Fruit fly (Drosophila melanogaster) whole organism, prepupa: ENCODE data around the gene bou.

Source experiments
- Blimp-1 ChIP-seq: fragments of 200-800 bp; sonication (Bioruptor generic); optimal IDR thresholded peaks from 3 replicates; lab custom pipeline; 2017; ENCODE audit warnings: missing biosample characterization, missing genetic modification characterization, mild to moderate bottlenecking, moderate library complexity, missing genetic modification reagents
- CG10631 ChIP-seq: fragments of 200-800 bp; sonication (Bioruptor generic); optimal IDR thresholded peaks from 2 replicates; lab custom pipeline; 2016; ENCODE audit warnings: missing biosample characterization, missing genetic modification characterization
- CG10669 ChIP-seq: fragments of 200-800 bp; sonication (Bioruptor generic); optimal IDR thresholded peaks from 3 replicates; lab custom pipeline; 2018; ENCODE audit warnings: missing biosample characterization, mild to moderate bottlenecking, missing genetic modification characterization, moderate library complexity
- CG11294 ChIP-seq: fragments of 200-800 bp; sonication (Bioruptor generic); IDR thresholded peaks from 2 replicates; pipeline ENCODE4 v1.3.6; 2022; ENCODE audit warnings: missing biosample characterization, missing genetic modification characterization
- CG11762 ChIP-seq: fragments of 200-800 bp; sonication (Bioruptor generic); optimal IDR thresholded peaks from 3 replicates; lab custom pipeline; 2016; ENCODE audit warnings: missing biosample characterization, missing genetic modification characterization; ENCODE audit not compliant: insufficient read depth
- CG11902 ChIP-seq: fragments of 200-800 bp; sonication (Bioruptor generic); optimal IDR thresholded peaks from 3 replicates; lab custom pipeline; 2016; ENCODE audit warnings: missing biosample characterization, missing genetic modification characterization
- CG15336 ChIP-seq: fragments of 200-800 bp; sonication (Bioruptor generic); IDR thresholded peaks from 2 replicates; pipeline ENCODE4 v1.3.6; 2022; ENCODE audit warnings: missing biosample characterization, missing genetic modification characterization
- CG16779 ChIP-seq: fragments of 200-800 bp; sonication (Bioruptor generic); optimal IDR thresholded peaks from 3 replicates; lab custom pipeline; 2017; ENCODE audit warnings: missing biosample characterization, mild to moderate bottlenecking, missing genetic modification characterization
- CG3032 ChIP-seq: fragments of 200-800 bp; optimal IDR thresholded peaks from 2 replicates; lab custom pipeline; 2019; ENCODE audit warnings: missing biosample characterization, mild to moderate bottlenecking, missing genetic modification characterization, moderate library complexity
- CG31627 ChIP-seq: fragments of 200-800 bp; sonication (Bioruptor generic); optimal IDR thresholded peaks from 3 replicates; lab custom pipeline; 2016; ENCODE audit warnings: missing biosample characterization, missing genetic modification characterization
- CG32006 ChIP-seq: fragments of 200-800 bp; sonication (Bioruptor generic); optimal IDR thresholded peaks from 3 replicates; lab custom pipeline; 2017; ENCODE audit warnings: missing biosample characterization, mild to moderate bottlenecking, missing genetic modification characterization
- CG34406 ChIP-seq: fragments of 200-800 bp; sonication (Bioruptor generic); optimal IDR thresholded peaks from 3 replicates; lab custom pipeline; 2016; ENCODE audit warnings: missing biosample characterization, missing genetic modification characterization
- CG3919 ChIP-seq: fragments of 200-800 bp; sonication (Bioruptor generic); optimal IDR thresholded peaks from 3 replicates; lab custom pipeline; 2016; ENCODE audit warnings: missing biosample characterization, missing genetic modification characterization
- CG4318 ChIP-seq: fragments of 200-800 bp; sonication (Bioruptor generic); optimal IDR thresholded peaks from 3 replicates; lab custom pipeline; 2017; ENCODE audit warnings: missing biosample characterization, mild to moderate bottlenecking, missing genetic modification characterization
- CG6163 ChIP-seq: fragments of 200-800 bp; sonication (Bioruptor generic); IDR thresholded peaks from 3 replicates; pipeline ENCODE4 v1.3.6; 2022; ENCODE audit warnings: missing biosample characterization, missing genetic modification characterization
- CG6276 ChIP-seq: fragments of 200-800 bp; sonication (Bioruptor generic); optimal IDR thresholded peaks from 2 replicates; lab custom pipeline; 2017; ENCODE audit warnings: missing biosample characterization, mild to moderate bottlenecking, missing genetic modification characterization
- CG6792 ChIP-seq: fragments of 200-800 bp; sonication (Bioruptor generic); optimal IDR thresholded peaks from 3 replicates; lab custom pipeline; 2016; ENCODE audit warnings: missing biosample characterization, missing genetic modification characterization
- CG6808 ChIP-seq: fragments of 200-800 bp; sonication (Bioruptor generic); optimal IDR thresholded peaks from 3 replicates; lab custom pipeline; 2017; ENCODE audit warnings: missing biosample characterization, missing genetic modification characterization, mild to moderate bottlenecking, moderate library complexity, missing genetic modification reagents
- CG6854 ChIP-seq: fragments of 200-800 bp; sonication (Bioruptor generic); optimal IDR thresholded peaks from 2 replicates; lab custom pipeline; 2017; ENCODE audit warnings: missing biosample characterization, mild to moderate bottlenecking, missing genetic modification characterization
- CG7368 ChIP-seq: fragments of 200-800 bp; sonication (Bioruptor generic); optimal IDR thresholded peaks from 3 replicates; lab custom pipeline; 2016; ENCODE audit warnings: missing biosample characterization, missing genetic modification characterization
- CG8119 ChIP-seq: fragments of 200-800 bp; sonication (Bioruptor generic); IDR thresholded peaks from 3 replicates; pipeline ENCODE4 v1.3.6; 2022; ENCODE audit warnings: missing biosample characterization, missing genetic modification characterization
- CG8632 ChIP-seq: fragments of 200-800 bp; sonication (Bioruptor generic); optimal IDR thresholded peaks from 3 replicates; lab custom pipeline; 2016; ENCODE audit warnings: missing biosample characterization, missing genetic modification characterization
- CG9139 ChIP-seq: fragments of 200-800 bp; sonication (Bioruptor generic); optimal IDR thresholded peaks from 3 replicates; lab custom pipeline; 2017; ENCODE audit warnings: missing biosample characterization, mild to moderate bottlenecking, missing genetic modification characterization
- Eip78C ChIP-seq: fragments of 200-800 bp; sonication (Bioruptor generic); peaks from one replicate; lab custom pipeline; 2016; ENCODE audit warnings: missing biosample characterization, missing genetic modification characterization
- Eip93F ChIP-seq: fragments of 200-800 bp; sonication (Bioruptor generic); optimal IDR thresholded peaks from 2 replicates; lab custom pipeline; 2016; ENCODE audit warnings: missing biosample characterization, mild to moderate bottlenecking, missing genetic modification characterization
- Ets21C ChIP-seq: fragments of 200-800 bp; sonication (Bioruptor generic); optimal IDR thresholded peaks from 3 replicates; lab custom pipeline; 2016; ENCODE audit warnings: missing biosample characterization, missing genetic modification characterization
- Ets96B ChIP-seq: fragments of 200-800 bp; optimal IDR thresholded peaks from 2 replicates; lab custom pipeline; 2019; ENCODE audit warnings: missing biosample characterization, mild to moderate bottlenecking, missing genetic modification characterization, moderate library complexity
- Hr38 ChIP-seq: sonication (Bioruptor generic); optimal IDR thresholded peaks from 2 replicates; lab custom pipeline; 2016; ENCODE audit warnings: missing biosample characterization, missing genetic modification characterization
- Hr39 ChIP-seq: fragments of 200-800 bp; sonication (Bioruptor generic); optimal IDR thresholded peaks from 2 replicates; lab custom pipeline; 2016; ENCODE audit warnings: missing biosample characterization, missing genetic modification characterization
- Hr4 ChIP-seq: fragments of 200-800 bp; sonication (Bioruptor generic); optimal IDR thresholded peaks from 3 replicates; lab custom pipeline; 2016; ENCODE audit warnings: missing biosample characterization, missing genetic modification characterization
- Lpt ChIP-seq: fragments of 200-800 bp; sonication (Bioruptor generic); optimal IDR thresholded peaks from 3 replicates; lab custom pipeline; 2016; ENCODE audit warnings: missing biosample characterization, missing genetic modification characterization
- Met ChIP-seq: fragments of 200-800 bp; sonication (Bioruptor generic); optimal IDR thresholded peaks from 3 replicates; lab custom pipeline; 2016; ENCODE audit warnings: missing biosample characterization, missing genetic modification characterization
- OdsH ChIP-seq: fragments of 200-800 bp; sonication (Bioruptor generic); optimal IDR thresholded peaks from 3 replicates; lab custom pipeline; 2016; ENCODE audit warnings: missing biosample characterization, missing genetic modification characterization
- Sox102F ChIP-seq: fragments of 200-800 bp; sonication (Bioruptor generic); optimal IDR thresholded peaks from 2 replicates; lab custom pipeline; 2016; ENCODE audit warnings: missing biosample characterization, mild to moderate bottlenecking, missing genetic modification characterization
- Sox14 ChIP-seq: fragments of 200-800 bp; sonication (Bioruptor generic); optimal IDR thresholded peaks from 3 replicates; lab custom pipeline; 2016; ENCODE audit warnings: missing biosample characterization, missing genetic modification characterization
- Sox15 ChIP-seq: fragments of 200-800 bp; sonication (Bioruptor generic); optimal IDR thresholded peaks from 3 replicates; lab custom pipeline; 2016; ENCODE audit warnings: missing biosample characterization, missing genetic modification characterization
- achi ChIP-seq: fragments of 200-800 bp; sonication (Bioruptor generic); optimal IDR thresholded peaks from 3 replicates; lab custom pipeline; 2016; ENCODE audit warnings: missing biosample characterization, missing genetic modification characterization
- acj6 ChIP-seq: fragments of 200-800 bp; sonication (Bioruptor generic); optimal IDR thresholded peaks from 3 replicates; lab custom pipeline; 2016; ENCODE audit warnings: missing biosample characterization, missing genetic modification characterization
- cyc ChIP-seq: fragments of 200-800 bp; sonication (Bioruptor generic); optimal IDR thresholded peaks from 3 replicates; lab custom pipeline; 2016; ENCODE audit warnings: missing biosample characterization, missing genetic modification characterization
- dsx ChIP-seq: fragments of 200-800 bp; optimal IDR thresholded peaks from 3 replicates; lab custom pipeline; 2019; ENCODE audit warnings: missing biosample characterization, mild to moderate bottlenecking, missing genetic modification characterization, moderate library complexity; ENCODE audit not compliant: poor library complexity, severe bottlenecking
- fd59A ChIP-seq: fragments of 200-800 bp; sonication (Bioruptor generic); optimal IDR thresholded peaks from 2 replicates; lab custom pipeline; 2017; ENCODE audit warnings: missing biosample characterization, mild to moderate bottlenecking, missing genetic modification characterization, missing genetic modification reagents
- fd85E ChIP-seq: fragments of 200-800 bp; sonication (Bioruptor generic); optimal IDR thresholded peaks from 3 replicates; lab custom pipeline; 2016; ENCODE audit warnings: missing biosample characterization, missing genetic modification characterization
- fkh ChIP-seq: fragments of 200-800 bp; sonication (Bioruptor generic); optimal IDR thresholded peaks from 3 replicates; lab custom pipeline; 2017; ENCODE audit warnings: missing biosample characterization, mild to moderate bottlenecking, missing genetic modification characterization, moderate library complexity
- lz ChIP-seq: fragments of 200-800 bp; sonication (Bioruptor generic); optimal IDR thresholded peaks from 3 replicates; lab custom pipeline; 2016; ENCODE audit warnings: missing biosample characterization, missing genetic modification characterization
- net ChIP-seq: fragments of 200-800 bp; sonication (Bioruptor generic); optimal IDR thresholded peaks from 3 replicates; lab custom pipeline; 2016; ENCODE audit warnings: missing biosample characterization, missing genetic modification characterization
- pdm3 ChIP-seq: fragments of 200-800 bp; sonication (Bioruptor generic); optimal IDR thresholded peaks from 3 replicates; lab custom pipeline; 2016; ENCODE audit warnings: missing biosample characterization, missing genetic modification characterization
- salr ChIP-seq, 2 experiments: fragments of 200-800 bp; sonication (Bioruptor generic); optimal IDR thresholded peaks; 3 replicates each; lab custom pipeline; 2016 to 2018; ENCODE audit warnings: missing biosample characterization in 2 of 2, missing genetic modification characterization in 2 of 2, mild to moderate bottlenecking in 1 of 2
- spab ChIP-seq: fragments of 200-800 bp; sonication (Bioruptor generic); optimal IDR thresholded peaks from 2 replicates; lab custom pipeline; 2017; ENCODE audit warnings: missing biosample characterization, mild to moderate bottlenecking, missing genetic modification characterization, missing genetic modification reagents
- ss ChIP-seq, 2 experiments: fragments of 200-800 bp; sonication (Bioruptor generic); optimal IDR thresholded peaks; 2 replicates in 1 of 2; 3 replicates in 1 of 2; lab custom pipeline; 2017 to 2018; ENCODE audit warnings: mild to moderate bottlenecking in 2 of 2, missing biosample characterization in 2 of 2, missing genetic modification characterization in 2 of 2, moderate library complexity in 1 of 2
- svp ChIP-seq: fragments of 200-800 bp; sonication (Bioruptor generic); peaks from one replicate; lab custom pipeline; 2016; ENCODE audit warnings: missing biosample characterization, missing genetic modification characterization
- vri ChIP-seq: fragments of 200-800 bp; sonication (Bioruptor generic); optimal IDR thresholded peaks from 3 replicates; lab custom pipeline; 2016; ENCODE audit warnings: missing biosample characterization, mild to moderate bottlenecking, missing genetic modification characterization

Gene bou

DNA sequence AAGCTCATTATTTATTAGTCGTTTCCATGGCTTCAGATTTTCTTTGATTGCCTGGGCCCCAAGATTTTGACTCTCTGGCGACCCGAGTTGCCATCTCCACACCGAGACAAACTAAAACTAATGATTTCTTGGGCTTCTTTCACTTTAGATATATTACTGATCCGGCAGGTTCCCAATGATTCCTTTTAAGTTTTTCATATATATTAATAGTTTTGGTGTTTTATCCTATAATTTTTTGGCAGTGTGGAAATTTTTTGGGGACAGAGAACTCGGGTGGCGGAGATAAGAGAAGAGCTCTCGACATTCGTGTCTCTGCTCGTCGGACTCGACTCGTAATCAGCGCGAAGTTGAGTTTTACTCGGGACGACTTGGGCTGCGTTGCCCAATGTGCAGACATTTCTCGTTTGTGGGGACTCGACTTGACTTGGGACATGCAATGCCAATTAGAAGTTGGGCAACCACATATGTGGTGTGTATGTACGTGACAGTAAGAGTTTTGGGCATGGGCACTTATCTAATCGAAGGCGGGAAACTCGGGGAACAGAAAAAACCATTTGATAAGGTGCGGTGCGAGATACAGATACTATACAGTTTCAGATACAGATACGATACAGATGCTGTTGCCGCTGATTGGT is 15.0 kb downstream of the bou start:
- peak; percentile 8 for TF ChIP-seq OdsH (GFP tag; lab: Kevin White, UChicago)
- no peak for TF ChIP-seq Hr38 (GFP tag; lab: Kevin White, UChicago)
- peak; percentile 32 for TF ChIP-seq CG34406
- no peak for TF ChIP-seq CG6808 (GFP tag; lab: Kevin White, UChicago)
- TF ChIP-seq fd59A (GFP tag; lab: Kevin White, UChicago): no peak
- no peak for TF ChIP-seq CG10631
- peak; percentile 2 for TF ChIP-seq spab
- no peak for TF ChIP-seq CG11762
- TF ChIP-seq CG9139: no peak
- TF ChIP-seq salr (GFP tag; optimal IDR thresholded peaks at IDR 0.05; lab: Kevin White, UChicago): peak in 1 of 2 experiments; percentile 33
- TF ChIP-seq CG15336 (GFP tag; lab: Robert Waterston, UW): peak; percentile 41; the same call in 1 of the 2 replicates
- no peak for TF ChIP-seq CG4318 (GFP tag; lab: Kevin White, UChicago)
- TF ChIP-seq achi: peak; percentile 40
- TF ChIP-seq Eip78C: peak; percentile 74
- no peak for TF ChIP-seq Sox15 (GFP tag; lab: Kevin White, UChicago)
- no peak for TF ChIP-seq Blimp-1 (GFP tag; lab: Kevin White, UChicago)
- TF ChIP-seq Ets96B: no peak
- TF ChIP-seq acj6 (GFP tag; lab: Kevin White, UChicago): peak; percentile 17
- no peak for TF ChIP-seq CG7368 (GFP tag; lab: Kevin White, UChicago)
- TF ChIP-seq CG11294 (GFP tag; lab: Robert Waterston, UW): no peak
- TF ChIP-seq Hr4 (GFP tag; lab: Kevin White, UChicago): no peak
- TF ChIP-seq CG6163 (GFP tag; lab: Robert Waterston, UW): no peak
- no peak for TF ChIP-seq CG6854 (GFP tag; lab: Kevin White, UChicago)
- peak; percentile 18 for TF ChIP-seq net (GFP tag; lab: Kevin White, UChicago)
- TF ChIP-seq Lpt (GFP tag; lab: Kevin White, UChicago): no peak
- peak; percentile 56 for TF ChIP-seq vri (GFP tag; lab: Kevin White, UChicago)
- TF ChIP-seq fkh (GFP tag; lab: Kevin White, UChicago): no peak
- TF ChIP-seq CG32006 (GFP tag; lab: Kevin White, UChicago): peak; percentile 61
- TF ChIP-seq ss (GFP tag; optimal IDR thresholded peaks at IDR 0.05; lab: Kevin White, UChicago): peak in 1 of 2 experiments; percentile 19
- peak; percentile 24 for TF ChIP-seq cyc (GFP tag; lab: Kevin White, UChicago)
- no peak for TF ChIP-seq CG16779 (tag; lab: Kevin White, UChicago)
- TF ChIP-seq Sox14: peak; percentile 7
- TF ChIP-seq CG6792 (GFP tag; lab: Kevin White, UChicago): peak; percentile 17
- peak; percentile 42 for TF ChIP-seq pdm3 (GFP tag; lab: Kevin White, UChicago)
- no peak for TF ChIP-seq lz (GFP tag; lab: Kevin White, UChicago)
- peak; percentile 37 for TF ChIP-seq Sox102F (GFP tag; lab: Kevin White, UChicago)
- TF ChIP-seq CG3919 (GFP tag; lab: Kevin White, UChicago): peak; percentile 11
- peak; percentile 7 for TF ChIP-seq Ets21C
- peak; percentile 64 for TF ChIP-seq Met
- TF ChIP-seq CG10669: no peak
- TF ChIP-seq CG11902 (GFP tag; lab: Kevin White, UChicago): no peak
- TF ChIP-seq Eip93F (GFP tag; lab: Kevin White, UChicago): no peak
- TF ChIP-seq fd85E (GFP tag; lab: Kevin White, UChicago): no peak
- peak; percentile 36 for TF ChIP-seq Hr39 (GFP tag; lab: Kevin White, UChicago)
- TF ChIP-seq CG3032 (tag; lab: Kevin White, UChicago): peak; percentile 18
- TF ChIP-seq CG8119 (GFP tag; lab: Robert Waterston, UW): 0 out of 3 replicates have a peak, but pooled peaks have one; percentile 35
- no peak for TF ChIP-seq CG31627 (GFP tag; lab: Kevin White, UChicago)
- peak; percentile 21 for TF ChIP-seq dsx
- TF ChIP-seq CG8632 (GFP tag; lab: Kevin White, UChicago): no peak
- TF ChIP-seq svp (GFP tag; lab: Kevin White, UChicago): peak; percentile 81
- TF ChIP-seq CG6276 (GFP tag; lab: Kevin White, UChicago): peak; percentile 33
